Worm (Caenorhabditis elegans): ENCODE results near the gene fcmt-1.

- TF ChIP-seq nhr-76 (tag; optimal IDR thresholded peaks at IDR 0.05) (no peak), skn-1 (tag; optimal IDR thresholded peaks at IDR 0.05) (no peak), lsy-2 (tag; optimal IDR thresholded peaks at IDR 0.05) (no peak), nhr-28 (tag; optimal IDR thresholded peaks at IDR 0.05) (no peak), nhr-11 (tag; optimal IDR thresholded peaks at IDR 0.05) (no peak), pag-3 (tag; optimal IDR thresholded peaks at IDR 0.05; ENCODE audit: borderline replicate concordance, insufficient read depth) (no peak), sox-4 (tag; optimal IDR thresholded peaks at IDR 0.05) (no peak), ztf-4 (tag; optimal IDR thresholded peaks at IDR 0.05) (no peak), nhr-77 (tag; optimal IDR thresholded peaks at IDR 0.05) (no peak)
Measured at ce11 chrII:11732513-11732912, 23.1 kb upstream of the fcmt-1 start, which contains the start of gene F13D12.8.

All from whole organism, L1 larva.